Worm (Caenorhabditis elegans) whole organism, midembryonic: ENCODE data around the gene F35E8.6.

ENCODE experiments used
- T22C8.4 ChIP-seq: fragments of 200-800 bp; sonication (Bioruptor generic); IDR thresholded peaks from 2 replicates; pipeline ENCODE4 v1.3.6; 2022; ENCODE audit warnings: missing genetic modification characterization, missing compliant biosample characterization
- cog-1 ChIP-seq: sonication (generic microtip); optimal IDR thresholded peaks from 2 replicates; lab custom pipeline; 2016; ENCODE audit warnings: missing genetic modification characterization, missing compliant biosample characterization
- flt-1 ChIP-seq: fragments of 200-800 bp; sonication (Bioruptor generic); IDR thresholded peaks from 2 replicates; pipeline ENCODE4 v1.3.6; 2022; ENCODE audit warnings: missing genetic modification characterization, missing compliant biosample characterization
- klf-2 ChIP-seq: fragments of 200-800 bp; sonication (Bioruptor generic); conservative IDR thresholded peaks from 2 replicates; pipeline ENCODE4 v1.3.6; 2022; ENCODE audit warnings: missing genetic modification reagents, missing genetic modification characterization, missing compliant biosample characterization
- med-1 ChIP-seq: sonication (generic microtip); optimal IDR thresholded peaks from 2 replicates; lab custom pipeline; 2017; ENCODE audit warnings: missing genetic modification characterization, mild to moderate bottlenecking, missing compliant biosample characterization, antibody characterized with exemption, missing genetic modification reagents; ENCODE audit not compliant: insufficient read depth
- ref-1 ChIP-seq: fragments of 200-800 bp; sonication (Bioruptor generic); conservative IDR thresholded peaks from 2 replicates; pipeline ENCODE4 v1.3.6; 2022; ENCODE audit warnings: missing genetic modification reagents, missing genetic modification characterization, missing compliant biosample characterization
- tab-1 ChIP-seq: fragments of 200-800 bp; sonication (Bioruptor generic); IDR thresholded peaks from 2 replicates; pipeline ENCODE4 v1.3.6; 2022; ENCODE audit warnings: missing genetic modification characterization, missing compliant biosample characterization
- ztf-23 ChIP-seq: fragments of 200-800 bp; sonication (Bioruptor generic); IDR thresholded peaks from 2 replicates; pipeline ENCODE4 v1.3.6; 2022; ENCODE audit warnings: missing genetic modification reagents, missing genetic modification characterization, missing compliant biosample characterization
- ztf-29 ChIP-seq: fragments of 200-800 bp; sonication (Bioruptor generic); IDR thresholded peaks from 2 replicates; pipeline ENCODE4 v1.3.6; 2022; ENCODE audit warnings: missing genetic modification reagents, missing genetic modification characterization, missing compliant biosample characterization

The F35E8.6 gene

ce11 chrV:15879508-15879907 is 32.4 kb upstream of the F35E8.6 start, which contains the start of gene nhr-84:
TSS of gene nhr-84 (minus strand) at chrV:15879608.
- TF ChIP-seq flt-1 (GFP tag; lab: Robert Waterston, UW) (no peak), ztf-23 (no peak), T22C8.4 (no peak), tab-1 (GFP tag; lab: Robert Waterston, UW) (no peak), klf-2 (GFP tag; lab: Robert Waterston, UW) (no peak), ztf-29 (GFP tag; lab: Robert Waterston, UW) (no peak), ref-1 (GFP tag; lab: Robert Waterston, UW) (no peak), cog-1 (tag; lab: Kevin White, UChicago) (no peak), med-1 (GFP tag; lab: Kevin White, UChicago) (no peak)

ce11 chrV:15880033-15880432 is 31.9 kb upstream of the F35E8.6 start:
- TF ChIP-seq ref-1 (GFP tag; lab: Robert Waterston, UW) (no peak), T22C8.4 (no peak), ztf-23 (no peak), ztf-29 (GFP tag; lab: Robert Waterston, UW) (no peak), flt-1 (GFP tag; lab: Robert Waterston, UW) (no peak), klf-2 (GFP tag; lab: Robert Waterston, UW) (no peak), med-1 (GFP tag; lab: Kevin White, UChicago) (no peak), tab-1 (GFP tag; lab: Robert Waterston, UW) (no peak)

- no peak for TF ChIP-seq flt-1 (GFP tag; lab: Robert Waterston, UW)
- TF ChIP-seq klf-2 (GFP tag; lab: Robert Waterston, UW): no peak
- no peak for TF ChIP-seq med-1 (GFP tag; lab: Kevin White, UChicago)
- no peak for TF ChIP-seq ztf-23
- no peak for TF ChIP-seq tab-1 (GFP tag; lab: Robert Waterston, UW)
- no peak for TF ChIP-seq ref-1 (GFP tag; lab: Robert Waterston, UW)
Measured at ce11 chrV:15880705-15881104, 31.2 kb upstream of the F35E8.6 start.

ce11 chrV:15884698-15885097 is 27.2 kb upstream of the F35E8.6 start, which contains the start of gene oac-42:
TSS of gene oac-42 (minus strand) at chrV:15884798.
- no peak for TF ChIP-seq med-1 (GFP tag; lab: Kevin White, UChicago)
- no peak for TF ChIP-seq ztf-29 (GFP tag; lab: Robert Waterston, UW)
- no peak for TF ChIP-seq flt-1 (GFP tag; lab: Robert Waterston, UW)
- TF ChIP-seq tab-1 (GFP tag; lab: Robert Waterston, UW): no peak
- no peak for TF ChIP-seq klf-2 (GFP tag; lab: Robert Waterston, UW)
- TF ChIP-seq ztf-23: no peak
- TF ChIP-seq cog-1 (tag; lab: Kevin White, UChicago): no peak
- TF ChIP-seq T22C8.4: no peak
- TF ChIP-seq ref-1 (GFP tag; lab: Robert Waterston, UW): no peak

ce11 chrV:15885967-15886366 is 26.0 kb upstream of the F35E8.6 start, which contains the start of gene T06C12.9:
TSS of gene T06C12.9 (minus strand) at chrV:15886067.
- TF ChIP-seq ref-1 (GFP tag; lab: Robert Waterston, UW): no peak
- TF ChIP-seq ztf-29 (GFP tag; lab: Robert Waterston, UW): no peak
- no peak for TF ChIP-seq ztf-23
- TF ChIP-seq cog-1 (tag; lab: Kevin White, UChicago): no peak
- no peak for TF ChIP-seq klf-2 (GFP tag; lab: Robert Waterston, UW)
- TF ChIP-seq tab-1 (GFP tag; lab: Robert Waterston, UW): no peak
- TF ChIP-seq med-1 (GFP tag; lab: Kevin White, UChicago): no peak
- TF ChIP-seq flt-1 (GFP tag; lab: Robert Waterston, UW): no peak
- TF ChIP-seq T22C8.4: no peak

- no peak for TF ChIP-seq ztf-29 (GFP tag; lab: Robert Waterston, UW)
- TF ChIP-seq T22C8.4: no peak
- no peak for TF ChIP-seq cog-1 (tag; lab: Kevin White, UChicago)
Measured at ce11 chrV:15887708-15888295, 24.1 kb upstream of the F35E8.6 start.

ce11 chrV:15888751-15889150 is 23.2 kb upstream of the F35E8.6 start, which contains the start of gene cgt-1:
TSS of gene cgt-1 (minus strand) at chrV:15888851.
- no peak for TF ChIP-seq ztf-23
- TF ChIP-seq T22C8.4: no peak
- no peak for TF ChIP-seq klf-2 (GFP tag; lab: Robert Waterston, UW)
- no peak for TF ChIP-seq ref-1 (GFP tag; lab: Robert Waterston, UW)
- TF ChIP-seq flt-1 (GFP tag; lab: Robert Waterston, UW): no peak
- TF ChIP-seq cog-1 (tag; lab: Kevin White, UChicago): no peak
- no peak for TF ChIP-seq ztf-29 (GFP tag; lab: Robert Waterston, UW)
- no peak for TF ChIP-seq med-1 (GFP tag; lab: Kevin White, UChicago)
- TF ChIP-seq tab-1 (GFP tag; lab: Robert Waterston, UW): no peak

- no peak for TF ChIP-seq ztf-29 (GFP tag; lab: Robert Waterston, UW)
- no peak for TF ChIP-seq ztf-23
- no peak for TF ChIP-seq cog-1 (tag; lab: Kevin White, UChicago)
- no peak for TF ChIP-seq tab-1 (GFP tag; lab: Robert Waterston, UW)
- no peak for TF ChIP-seq T22C8.4
- TF ChIP-seq med-1 (GFP tag; lab: Kevin White, UChicago): no peak
- TF ChIP-seq ref-1 (GFP tag; lab: Robert Waterston, UW): no peak
- no peak for TF ChIP-seq klf-2 (GFP tag; lab: Robert Waterston, UW)
- TF ChIP-seq flt-1 (GFP tag; lab: Robert Waterston, UW): no peak
Measured at ce11 chrV:15890115-15890514, 21.8 kb upstream of the F35E8.6 start.

ce11 chrV:15891279-15891678 is 20.7 kb upstream of the F35E8.6 start:
- TF ChIP-seq ztf-23: no peak
- TF ChIP-seq tab-1 (GFP tag; lab: Robert Waterston, UW): no peak
- TF ChIP-seq T22C8.4: no peak
- no peak for TF ChIP-seq klf-2 (GFP tag; lab: Robert Waterston, UW)
- no peak for TF ChIP-seq flt-1 (GFP tag; lab: Robert Waterston, UW)
- no peak for TF ChIP-seq ref-1 (GFP tag; lab: Robert Waterston, UW)
- TF ChIP-seq ztf-29 (GFP tag; lab: Robert Waterston, UW): no peak
- TF ChIP-seq cog-1 (tag; lab: Kevin White, UChicago): no peak
- TF ChIP-seq med-1 (GFP tag; lab: Kevin White, UChicago): no peak
